Worm (Caenorhabditis elegans): Measurements from ENCODE around the gene ggtb-1.

The ggtb-1 gene

ce11 chrIII:7180613-7181012 lies 47.0 kb downstream of the ggtb-1 start, which contains the start of gene ndab-2 (continued):
- no peak for TF ChIP-seq hlh-26 (GFP tag; conservative IDR thresholded peaks at IDR 0.05)
- no peak for TF ChIP-seq dpl-1 (GFP tag; optimal IDR thresholded peaks at IDR 0.05)
- no peak for TF ChIP-seq hlh-12 (tag; optimal IDR thresholded peaks at IDR 0.05)
- no peak for TF ChIP-seq Y53F4B.3 (GFP tag; IDR thresholded peaks at IDR 0.05)
- no peak for TF ChIP-seq sdz-38 (tag; optimal IDR thresholded peaks at IDR 0.05)
- peak; percentile 47; the same call in 1 of the 2 replicates for TF ChIP-seq mcd-1 (GFP tag; IDR thresholded peaks at IDR 0.05)
- TF ChIP-seq chd-7 (tag; optimal IDR thresholded peaks at IDR 0.05) = no peak
- TF ChIP-seq tlf-1 (GFP tag; optimal IDR thresholded peaks at IDR 0.05) = peak; percentile 60
- no peak for TF ChIP-seq B0019.2 (GFP tag; conservative IDR thresholded peaks at IDR 0.05)
- TF ChIP-seq F49E8.2 (tag; optimal IDR thresholded peaks at IDR 0.05; ENCODE audit: insufficient read depth) = peak; percentile 26
- TF ChIP-seq lsl-1 (GFP tag; optimal IDR thresholded peaks at IDR 0.05) = peak; percentile 33
- TF ChIP-seq snpc-4 (GFP tag; optimal IDR thresholded peaks at IDR 0.05) = no peak
- peak in 1 of 4 experiments; percentile 5 for TF ChIP-seq snpc-4 (tag; optimal IDR thresholded peaks at IDR 0.05)
- TF ChIP-seq nfyb-1 (GFP tag; IDR thresholded peaks at IDR 0.05) = 0 out of 2 replicates have a peak, but pooled peaks have one; percentile 43
- no peak for TF ChIP-seq ets-4 (GFP tag; optimal IDR thresholded peaks at IDR 0.05)
- TF ChIP-seq unc-130 (GFP tag; optimal IDR thresholded peaks at IDR 0.05) = no peak
- TF ChIP-seq attf-3 (GFP tag; conservative IDR thresholded peaks at IDR 0.05) = no peak
- no peak for TF ChIP-seq him-1 (tag; optimal IDR thresholded peaks at IDR 0.05)
- TF ChIP-seq B0261.1 (tag; optimal IDR thresholded peaks at IDR 0.05) = no peak
- TF ChIP-seq athp-1 (tag; optimal IDR thresholded peaks at IDR 0.05) = peak; percentile 38
- TF ChIP-seq lin-35 (GFP tag; optimal IDR thresholded peaks at IDR 0.05) = no peak
- no peak for TF ChIP-seq F57A8.1 (GFP tag; optimal IDR thresholded peaks at IDR 0.05)
- no peak for TF ChIP-seq mel-28 (tag; optimal IDR thresholded peaks at IDR 0.05; ENCODE audit: borderline replicate concordance)
- TF ChIP-seq Y95B8A.8 (GFP tag; IDR thresholded peaks at IDR 0.05) = no peak
- TF ChIP-seq let-607 (tag; optimal IDR thresholded peaks at IDR 0.05) = no peak
- no peak for TF ChIP-seq nfya-2 (GFP tag; IDR thresholded peaks at IDR 0.05)
- TF ChIP-seq C17E4.6 (GFP tag; IDR thresholded peaks at IDR 0.05) = no peak
- no peak for TF ChIP-seq nhr-90 (tag; optimal IDR thresholded peaks at IDR 0.05)
- TF ChIP-seq B0336.3 (GFP tag; IDR thresholded peaks at IDR 0.05) = peak; percentile 88
- no peak for TF ChIP-seq snpc-1.1 (tag; optimal IDR thresholded peaks at IDR 0.05; ENCODE audit: insufficient read depth)
- TF ChIP-seq F37B4.10 (GFP tag; IDR thresholded peaks at IDR 0.05) = no peak
- TF ChIP-seq unc-62 (GFP tag; optimal IDR thresholded peaks at IDR 0.05) = no peak
- no peak for TF ChIP-seq lsy-27 (tag; optimal IDR thresholded peaks at IDR 0.05; ENCODE audit: borderline replicate concordance, insufficient read depth)
- TF ChIP-seq egl-44 (GFP tag; IDR thresholded peaks at IDR 0.05) = peak; percentile 41; the same call in 1 of the 2 replicates
- TF ChIP-seq Y79H2A.3 (GFP tag; conservative IDR thresholded peaks at IDR 0.05) = no peak
- TF ChIP-seq ztf-18 (tag; optimal IDR thresholded peaks at IDR 0.05) = peak; percentile 13
- peak; percentile 75 for TF ChIP-seq Y56A3A.18 (GFP tag; IDR thresholded peaks at IDR 0.05)
- no peak for TF ChIP-seq lag-1 (GFP tag; IDR thresholded peaks at IDR 0.05)
- TF ChIP-seq hrde-1 (tag; optimal IDR thresholded peaks at IDR 0.05; ENCODE audit: borderline replicate concordance) = peak; percentile 71
- TF ChIP-seq F23B12.7 (tag; optimal IDR thresholded peaks at IDR 0.05; ENCODE audit: insufficient read depth) = no peak
- TF ChIP-seq ztf-6 (GFP tag; IDR thresholded peaks at IDR 0.05) = no peak
- no peak for TF ChIP-seq zfh-2 (GFP tag; conservative IDR thresholded peaks at IDR 0.05)
- 0 out of 2 replicates have a peak, but pooled peaks have one; percentile 52 for TF ChIP-seq dox-1 (GFP tag; IDR thresholded peaks at IDR 0.05)
- TF ChIP-seq bed-1 (GFP tag; IDR thresholded peaks at IDR 0.05) = no peak
- peak; percentile 68; the same call in 1 of the 2 replicates for TF ChIP-seq hsf-1 (GFP tag; IDR thresholded peaks at IDR 0.05)
- TF ChIP-seq ztf-22 (GFP tag; optimal IDR thresholded peaks at IDR 0.05) = no peak
- no peak for TF ChIP-seq cebp-2 (GFP tag; IDR thresholded peaks at IDR 0.05)
- no peak for TF ChIP-seq nhr-120 (GFP tag; IDR thresholded peaks at IDR 0.05)
